Worm (Caenorhabditis elegans): ENCODE data around the gene ani-2.

ani-2 gene

DNA sequence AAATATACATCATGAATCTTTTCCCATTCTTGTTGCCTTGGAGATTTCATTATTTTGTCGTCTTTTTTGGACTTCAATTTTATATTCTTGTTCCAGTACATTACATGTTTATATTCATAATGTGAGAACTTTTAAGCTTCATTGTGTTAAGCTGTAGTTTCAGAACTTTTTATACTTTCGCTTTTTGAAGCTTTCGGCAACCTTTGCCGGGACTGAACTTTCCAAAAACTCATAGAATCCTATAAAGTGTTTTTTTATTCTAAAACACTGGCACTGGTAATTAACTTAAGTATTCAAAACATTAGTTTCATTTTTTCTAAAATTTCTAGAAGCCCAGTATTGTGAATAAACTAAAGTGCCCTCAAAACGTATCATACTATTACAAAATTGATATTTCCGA, 42.2 kb downstream of the ani-2 start, which contains the start of gene C32D5.4:
TSS of gene C32D5.4 (minus strand) at position 101 of the 400 bp plus-strand sequence.
- no peak for TF ChIP-seq pat-9 (tag; optimal IDR thresholded peaks at IDR 0.05)
- no peak for TF ChIP-seq pha-2 (tag; optimal IDR thresholded peaks at IDR 0.05)
- TF ChIP-seq hlh-15 (tag; optimal IDR thresholded peaks at IDR 0.05): no peak

DNA sequence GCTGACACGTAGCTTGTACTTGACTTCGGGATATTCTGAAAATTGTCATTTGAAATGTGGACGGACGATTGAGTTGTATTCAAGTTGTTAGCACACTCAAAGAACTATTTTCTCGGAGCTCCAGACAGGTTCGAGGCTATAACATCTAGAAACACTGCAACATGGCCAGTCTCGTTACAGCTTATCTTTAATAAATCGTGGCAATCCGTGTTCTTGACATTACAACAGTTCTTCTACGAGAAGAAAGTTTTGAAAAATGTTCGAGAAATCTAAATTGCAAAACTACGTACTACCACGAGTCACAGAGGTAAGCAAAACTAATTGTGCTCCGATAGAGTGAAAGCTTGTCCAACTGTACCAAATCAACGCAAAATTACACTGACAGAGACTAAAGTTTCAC, 43.1 kb downstream of the ani-2 start:
- TF ChIP-seq tbx-2 (tag; optimal IDR thresholded peaks at IDR 0.05) (no peak), hlh-8 (tag; optimal IDR thresholded peaks at IDR 0.05) (no peak), ceh-6 (GFP tag; optimal IDR thresholded peaks at IDR 0.05) (no peak), K02D7.2 (tag; optimal IDR thresholded peaks at IDR 0.05) (no peak), fkh-6 (tag; optimal IDR thresholded peaks at IDR 0.05) (no peak), ets-4 (tag; optimal IDR thresholded peaks at IDR 0.05) (no peak)

DNA sequence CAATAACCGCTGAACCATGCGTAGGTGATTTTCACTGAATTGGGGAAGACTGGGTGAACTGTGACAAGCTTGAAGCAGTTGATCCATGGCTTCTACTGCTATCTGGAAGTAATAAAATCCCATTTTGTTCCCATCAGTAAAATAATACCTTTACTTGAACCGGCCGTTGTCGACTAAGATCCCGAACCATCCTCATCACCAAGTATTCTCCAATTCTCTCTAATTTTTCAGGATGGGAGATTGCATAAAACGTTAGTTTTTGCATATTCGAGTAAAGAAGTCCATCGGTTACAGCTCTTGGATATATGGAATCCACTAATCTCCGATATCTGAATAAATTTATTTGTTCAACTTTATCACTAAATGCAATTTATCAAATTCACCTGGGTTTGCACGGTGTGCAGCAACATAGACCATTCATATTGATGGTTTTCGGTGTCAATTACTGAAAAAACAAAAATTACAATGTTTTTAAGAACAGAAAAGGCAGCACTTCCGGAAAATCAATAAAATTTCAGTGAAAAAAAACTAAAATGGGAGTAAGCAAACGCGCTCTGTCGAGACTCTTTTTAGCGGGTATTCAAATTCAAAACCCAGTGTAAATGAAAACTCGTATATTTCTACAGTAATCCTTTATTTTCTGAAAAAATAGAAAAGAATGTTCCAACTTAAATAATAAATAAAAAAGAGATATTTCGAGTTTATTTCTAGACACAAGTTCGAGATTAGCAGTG, 44.3 kb downstream of the ani-2 start, which contains the start of gene efr-3:
TSS of gene efr-3 (minus strand) at position 505 of the 734 bp plus-strand sequence.
- TF ChIP-seq ceh-48 (tag; optimal IDR thresholded peaks at IDR 0.05): peak; percentile 90
- no peak for TF ChIP-seq Y22D7AL.16 (tag; optimal IDR thresholded peaks at IDR 0.05)
- TF ChIP-seq unc-42 (tag; optimal IDR thresholded peaks at IDR 0.05): peak; percentile 6

DNA sequence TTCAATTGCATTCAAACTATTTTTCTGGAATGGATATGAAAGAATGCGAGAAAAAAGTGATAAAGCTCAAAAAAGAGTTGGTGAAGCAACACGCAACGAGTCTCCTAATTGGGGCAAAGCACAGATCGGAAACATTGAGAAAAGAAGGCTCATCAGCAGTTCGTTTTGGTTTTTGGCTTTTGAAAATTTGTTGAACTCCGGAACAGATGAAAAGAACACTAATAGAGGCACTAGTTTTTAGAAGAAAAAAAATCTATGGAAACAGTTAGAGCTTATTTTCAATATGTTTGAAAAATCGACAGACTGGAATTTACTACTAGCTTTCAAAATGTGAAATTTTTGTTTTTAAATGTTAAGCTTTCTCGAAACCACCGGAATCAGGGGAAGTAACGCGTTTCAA, 53.3 kb downstream of the ani-2 start:
- TF ChIP-seq pax-1 (tag; optimal IDR thresholded peaks at IDR 0.05) (no peak), ceh-31 (tag; optimal IDR thresholded peaks at IDR 0.05) (no peak), zip-5 (tag; optimal IDR thresholded peaks at IDR 0.05) (no peak), tbx-2 (tag; optimal IDR thresholded peaks at IDR 0.05) (no peak), ceh-22 (tag; optimal IDR thresholded peaks at IDR 0.05) (no peak), ceh-14 (tag; optimal IDR thresholded peaks at IDR 0.05) (no peak), eyg-1 (tag; optimal IDR thresholded peaks at IDR 0.05) (no peak), ceh-2 (tag; optimal IDR thresholded peaks at IDR 0.05) (no peak), C08G9.2 (tag; optimal IDR thresholded peaks at IDR 0.05) (no peak), ahr-1 (tag; optimal IDR thresholded peaks at IDR 0.05) (no peak)

DNA sequence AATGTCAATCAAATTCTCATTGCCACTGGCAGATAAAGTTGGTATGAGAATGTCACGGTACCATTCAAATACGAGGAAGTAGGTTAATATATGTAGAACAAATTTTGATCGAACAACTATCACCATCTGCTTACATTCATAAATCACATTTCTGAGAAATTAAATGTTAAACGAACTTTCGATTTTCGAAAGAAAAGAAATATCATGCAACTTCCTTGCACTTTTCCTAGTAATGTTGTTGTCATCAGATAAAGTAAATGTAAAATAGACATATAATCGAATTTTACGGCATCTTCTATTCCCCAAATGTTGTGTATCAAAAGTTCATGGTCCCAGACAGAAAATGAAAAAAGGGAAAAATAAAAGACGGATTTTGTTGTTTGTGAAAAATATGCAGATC, 53.7 kb downstream of the ani-2 start:
- no peak for TF ChIP-seq F13H6.1 (tag; optimal IDR thresholded peaks at IDR 0.05)
- no peak for TF ChIP-seq syd-9 (tag; optimal IDR thresholded peaks at IDR 0.05)
- TF ChIP-seq che-1 (tag; optimal IDR thresholded peaks at IDR 0.05): no peak
- no peak for TF ChIP-seq ceh-30 (tag; optimal IDR thresholded peaks at IDR 0.05)
- no peak for TF ChIP-seq pros-1 (tag; optimal IDR thresholded peaks at IDR 0.05)
- no peak for TF ChIP-seq K09A11.1 (tag; optimal IDR thresholded peaks at IDR 0.05; ENCODE audit: insufficient read depth)
- TF ChIP-seq unc-3 (GFP tag; conservative IDR thresholded peaks at IDR 0.05): no peak
- TF ChIP-seq unc-3 (tag; optimal IDR thresholded peaks at IDR 0.05): no peak
- no peak for TF ChIP-seq mec-3 (tag; optimal IDR thresholded peaks at IDR 0.05; ENCODE audit: borderline replicate concordance)
- TF ChIP-seq rnt-1 (tag; optimal IDR thresholded peaks at IDR 0.05): no peak
- TF ChIP-seq dmd-4 (tag; optimal IDR thresholded peaks at IDR 0.05; ENCODE audit: borderline replicate concordance): no peak
- no peak for TF ChIP-seq eyg-1 (tag; optimal IDR thresholded peaks at IDR 0.05)
- no peak for TF ChIP-seq pha-2 (tag; optimal IDR thresholded peaks at IDR 0.05)
- TF ChIP-seq ceh-19 (GFP tag; optimal IDR thresholded peaks at IDR 0.05): no peak
- TF ChIP-seq odd-2 (tag; optimal IDR thresholded peaks at IDR 0.05): no peak
- TF ChIP-seq hlh-15 (tag; optimal IDR thresholded peaks at IDR 0.05): no peak
- no peak for TF ChIP-seq nfya-1 (tag; optimal IDR thresholded peaks at IDR 0.05)
- no peak for TF ChIP-seq elt-2 (tag; optimal IDR thresholded peaks at IDR 0.05)
- TF ChIP-seq elt-4 (tag; optimal IDR thresholded peaks at IDR 0.05): no peak
- TF ChIP-seq unc-86 (tag; optimal IDR thresholded peaks at IDR 0.05): no peak
- TF ChIP-seq sox-2 (GFP tag; IDR thresholded peaks at IDR 0.05): no peak

Measured in whole organism, late embryonic.